Worm (Caenorhabditis elegans) whole organism, L4/young adult: ENCODE data around the gene R03H10.6.

Experiments used
- dao-5 ChIP-seq: sonication (generic microtip); optimal IDR thresholded peaks from 2 replicates; lab custom pipeline; 2016; ENCODE audit warnings: missing genotype, missing genetic modification characterization, moderate library complexity, missing compliant biosample characterization
- him-1 ChIP-seq: sonication (generic microtip); optimal IDR thresholded peaks from 2 replicates; lab custom pipeline; 2016; ENCODE audit warnings: missing genotype, missing genetic modification reagents, missing genetic modification characterization, missing compliant biosample characterization

DNA sequence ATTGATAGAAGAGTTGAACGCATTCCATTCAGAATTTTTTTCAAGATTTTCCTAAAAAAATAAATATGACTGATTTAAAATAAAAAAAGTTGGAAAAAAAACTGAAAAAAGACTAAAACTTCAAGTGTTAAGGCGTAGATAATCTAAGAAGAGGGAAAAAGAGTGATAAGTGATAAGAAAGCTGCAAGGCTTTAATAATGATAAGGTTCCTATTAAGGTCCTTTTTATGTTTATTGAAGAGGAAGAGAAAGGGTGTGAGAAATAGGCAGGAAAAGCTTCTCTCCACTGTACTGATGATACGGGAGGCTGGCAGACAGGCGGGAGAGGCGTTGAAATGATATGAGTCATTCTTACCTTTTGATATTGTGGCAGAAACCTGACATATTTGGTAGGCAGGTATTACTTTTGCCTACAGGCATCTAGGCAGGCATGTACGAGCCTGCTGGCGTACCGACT, 30.5 kb upstream of the R03H10.6 start, which contains the start of gene mth-1:
- TF ChIP-seq him-1 (tag; lab: Kevin White, UChicago) (no peak), dao-5 (tag; lab: Kevin White, UChicago) (no peak)
